Worm (Caenorhabditis elegans) whole organism, mixed stage, embryonic: ENCODE measurements around the gene wht-1.

Source experiments
- M03D4.4 ChIP-seq: sonication (generic microtip); optimal IDR thresholded peaks from 2 replicates; lab custom pipeline; 2017; ENCODE audit warnings: mild to moderate bottlenecking, missing genetic modification characterization, missing compliant biosample characterization
- bed-3 ChIP-seq: fragments of 200-800 bp; sonication (Bioruptor generic); optimal IDR thresholded peaks from 3 replicates; lab custom pipeline; 2018; ENCODE audit warnings: mild to moderate bottlenecking, missing genetic modification characterization, moderate library complexity, missing compliant biosample characterization
- blmp-1 ChIP-seq: fragments of 150-350 bp; optimal IDR thresholded peaks from 2 replicates; lab custom pipeline; 2014; ENCODE audit warnings: missing biosample characterization, missing genetic modification characterization
- ceh-39 ChIP-seq: fragments of 150-350 bp; optimal IDR thresholded peaks from 2 replicates; lab custom pipeline; 2014; ENCODE audit warnings: missing biosample characterization, missing genetic modification characterization
- ceh-43 ChIP-seq: fragments of 200-800 bp; sonication (Bioruptor generic); optimal IDR thresholded peaks from 2 replicates; lab custom pipeline; 2018; ENCODE audit warnings: mild to moderate bottlenecking, missing genetic modification characterization, moderate library complexity, missing compliant biosample characterization
- ceh-83 ChIP-seq: fragments of 200-800 bp; sonication (Bioruptor generic); optimal IDR thresholded peaks from 2 replicates; lab custom pipeline; 2018; ENCODE audit warnings: mild to moderate bottlenecking, missing genetic modification characterization, missing compliant biosample characterization
- ces-1 ChIP-seq: fragments of 150-350 bp; optimal IDR thresholded peaks from 2 replicates; lab custom pipeline; 2014; ENCODE audit warnings: missing biosample characterization, missing genetic modification reagents, missing genetic modification characterization
- cnd-1 ChIP-seq: fragments of 200-800 bp; sonication (Bioruptor generic); optimal IDR thresholded peaks from 2 replicates; lab custom pipeline; 2018; ENCODE audit warnings: mild to moderate bottlenecking, missing genetic modification characterization, missing compliant biosample characterization
- elt-3 ChIP-seq: fragments of 150-350 bp; optimal IDR thresholded peaks from 2 replicates; lab custom pipeline; 2014; ENCODE audit warnings: missing biosample characterization, missing genetic modification characterization
- flh-1 ChIP-seq: fragments of 200-800 bp; sonication (Bioruptor generic); optimal IDR thresholded peaks from 2 replicates; lab custom pipeline; 2018; ENCODE audit warnings: mild to moderate bottlenecking, missing genetic modification characterization, moderate library complexity, missing compliant biosample characterization
- ham-2 ChIP-seq: fragments of 200-800 bp; sonication (Bioruptor generic); optimal IDR thresholded peaks from 2 replicates; lab custom pipeline; 2018; ENCODE audit warnings: mild to moderate bottlenecking, missing genetic modification characterization, missing compliant biosample characterization
- hlh-1 ChIP-seq: fragments of 150-350 bp; optimal IDR thresholded peaks from 2 replicates; lab custom pipeline; 2014; ENCODE audit warnings: missing biosample characterization, missing genetic modification reagents, missing genetic modification characterization
- lin-13 ChIP-seq: fragments of 150-350 bp; optimal IDR thresholded peaks from 2 replicates; lab custom pipeline; 2014; ENCODE audit warnings: missing biosample characterization, missing genetic modification characterization
- lin-32 ChIP-seq: fragments of 200-800 bp; sonication (Bioruptor generic); optimal IDR thresholded peaks from 2 replicates; lab custom pipeline; 2018; ENCODE audit warnings: mild to moderate bottlenecking, missing genetic modification characterization, missing compliant biosample characterization
- lsy-2 ChIP-seq: fragments of 150-350 bp; optimal IDR thresholded peaks from 2 replicates; lab custom pipeline; 2014; ENCODE audit warnings: missing biosample characterization, missing genetic modification characterization
- mab-5 ChIP-seq: fragments of 150-350 bp; optimal IDR thresholded peaks from 2 replicates; lab custom pipeline; 2014; ENCODE audit warnings: missing biosample characterization, missing genetic modification characterization
- mls-2 ChIP-seq: sonication (generic microtip); optimal IDR thresholded peaks from 2 replicates; lab custom pipeline; 2016; ENCODE audit warnings: mild to moderate bottlenecking, missing genetic modification characterization, moderate library complexity, missing compliant biosample characterization
- nhr-12 ChIP-seq: fragments of 150-350 bp; optimal IDR thresholded peaks from 2 replicates; lab custom pipeline; 2014; ENCODE audit warnings: missing biosample characterization, missing genetic modification characterization
- nhr-2 ChIP-seq: fragments of 150-350 bp; optimal IDR thresholded peaks from 2 replicates; lab custom pipeline; 2014; ENCODE audit warnings: missing biosample characterization, missing genetic modification characterization
- nhr-237 ChIP-seq: fragments of 150-350 bp; optimal IDR thresholded peaks from 2 replicates; lab custom pipeline; 2014; ENCODE audit warnings: missing biosample characterization, missing genetic modification characterization
- nhr-28 ChIP-seq: fragments of 150-350 bp; optimal IDR thresholded peaks from 2 replicates; lab custom pipeline; 2014; ENCODE audit warnings: missing biosample characterization, missing genetic modification characterization
- nhr-76 ChIP-seq: sonication (generic microtip); optimal IDR thresholded peaks from 2 replicates; lab custom pipeline; 2017; ENCODE audit warnings: missing biosample characterization, missing genetic modification characterization
- pha-4 ChIP-seq: fragments of 150-350 bp; optimal IDR thresholded peaks from 2 replicates; lab custom pipeline; 2018; ENCODE audit warnings: missing biosample characterization, missing genetic modification reagents, missing genetic modification characterization
- sem-2 ChIP-seq: fragments of 200-800 bp; sonication (Bioruptor generic); optimal IDR thresholded peaks from 2 replicates; lab custom pipeline; 2018; ENCODE audit warnings: mild to moderate bottlenecking, missing genetic modification characterization, missing compliant biosample characterization
- snpc-4 ChIP-seq: fragments of 150-350 bp; optimal IDR thresholded peaks from 2 replicates; lab custom pipeline; 2014; ENCODE audit warnings: missing biosample characterization, missing genetic modification characterization
- sptf-1 ChIP-seq: sonication (generic microtip); optimal IDR thresholded peaks from 2 replicates; lab custom pipeline; 2017; ENCODE audit warnings: mild to moderate bottlenecking, missing genetic modification characterization, moderate library complexity, missing compliant biosample characterization
- tbx-8 ChIP-seq: fragments of 200-800 bp; sonication (Bioruptor generic); optimal IDR thresholded peaks from 2 replicates; lab custom pipeline; 2018; ENCODE audit warnings: mild to moderate bottlenecking, missing genetic modification characterization, moderate library complexity, missing compliant biosample characterization
- unc-120 ChIP-seq: sonication (generic microtip); optimal IDR thresholded peaks from 2 replicates; lab custom pipeline; 2017; ENCODE audit warnings: missing genetic modification characterization, missing compliant biosample characterization; ENCODE audit not compliant: poor library complexity, severe bottlenecking
- unc-39 ChIP-seq: fragments of 150-350 bp; optimal IDR thresholded peaks from 2 replicates; lab custom pipeline; 2014; ENCODE audit warnings: missing biosample characterization, missing genetic modification characterization
- unc-62 ChIP-seq: fragments of 150-350 bp; optimal IDR thresholded peaks from 2 replicates; lab custom pipeline; 2014; ENCODE audit warnings: missing biosample characterization, missing genetic modification reagents, missing genetic modification characterization
- zip-8 ChIP-seq: fragments of 150-350 bp; optimal IDR thresholded peaks from 2 replicates; lab custom pipeline; 2014; ENCODE audit warnings: missing biosample characterization, missing genetic modification characterization
- ztf-11 ChIP-seq: fragments of 150-350 bp; optimal IDR thresholded peaks from 2 replicates; lab custom pipeline; 2014; ENCODE audit warnings: missing biosample characterization, missing genetic modification characterization

The wht-1 gene

ce11 chrIII:6078917-6079316, 8.6 kb downstream of the wht-1 start:
- TF ChIP-seq M03D4.4 (tag; lab: Kevin White, UChicago) (peak; percentile 41), hlh-1 (tag; lab: Kevin White, UChicago) (peak; percentile 94), ces-1 (peak; percentile 31), mls-2 (no peak), unc-62 (peak; percentile 68), cnd-1 (tag; lab: Kevin White, UChicago) (peak; percentile 44), lin-32 (GFP tag; lab: Kevin White, UChicago) (peak; percentile 41), nhr-2 (peak; percentile 33), lsy-2 (tag; lab: Kevin White, UChicago) (no peak)

DNA sequence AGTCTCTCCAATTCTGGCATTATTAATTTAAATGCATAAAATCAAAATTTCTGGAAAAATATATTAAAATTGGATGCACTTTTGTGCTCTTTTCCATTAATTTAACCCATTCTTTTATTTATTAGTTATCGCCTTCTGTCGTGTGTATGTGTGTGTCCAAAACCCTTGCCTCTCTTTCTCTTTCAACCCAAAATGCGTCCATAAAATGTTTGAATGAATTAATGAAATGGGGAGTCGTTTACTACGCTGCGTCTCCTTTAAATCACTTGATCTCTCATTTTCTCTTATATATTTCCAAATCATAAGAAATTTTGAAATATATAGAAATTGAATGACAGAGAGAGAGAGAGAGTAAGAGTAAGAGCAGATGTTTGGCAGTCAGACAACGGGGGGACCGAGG, 9.6 kb downstream of the wht-1 start:
- TF ChIP-seq ces-1 = peak; percentile 91
- peak; percentile 11 for TF ChIP-seq mab-5 (tag; lab: Kevin White, UChicago)
- no peak for TF ChIP-seq ztf-11 (tag; lab: Kevin White, UChicago)
- TF ChIP-seq, all 35 proteins: peak for 2

DNA sequence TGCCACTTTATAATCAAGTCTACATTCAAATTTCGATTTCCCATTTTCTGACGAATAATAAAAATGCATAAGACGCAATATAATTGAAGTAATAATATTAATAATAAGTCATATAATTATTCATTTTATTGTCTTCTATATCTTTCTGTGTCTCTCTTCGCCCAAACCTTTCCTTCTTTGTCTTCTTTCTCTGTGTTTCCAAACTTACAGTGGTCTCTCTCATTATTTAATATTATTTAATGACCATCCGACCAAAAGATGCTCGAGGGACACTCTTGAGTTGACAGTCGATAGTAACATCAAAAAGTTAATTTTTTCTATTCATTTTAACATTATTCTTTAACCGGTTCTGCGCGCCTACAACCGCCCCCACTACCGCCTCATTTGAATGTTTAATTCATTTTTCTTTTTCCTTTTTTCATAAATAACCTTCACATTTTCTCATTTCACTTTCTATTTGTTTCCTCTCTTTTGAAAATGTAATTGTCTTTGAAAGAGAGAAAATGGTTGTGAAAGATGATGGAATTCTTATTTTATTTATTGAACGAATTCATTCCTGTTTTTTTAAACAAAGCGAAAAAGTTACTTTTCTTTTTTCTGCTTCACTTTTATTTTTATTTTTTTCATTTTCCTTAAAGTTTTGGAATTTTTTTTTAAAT, 13.8 kb downstream of the wht-1 start:
- TF ChIP-seq ces-1 (peak; percentile 91), nhr-237 (tag; lab: Kevin White, UChicago) (peak; percentile 4), bed-3 (GFP tag; lab: Kevin White, UChicago) (no peak), M03D4.4 (tag; lab: Kevin White, UChicago) (no peak), ceh-83 (no peak), blmp-1 (tag; lab: Kevin White, UChicago) (peak; percentile 1)

ce11 chrIII:6072937-6073336, 14.6 kb downstream of the wht-1 start:
- peak; percentile 89 for TF ChIP-seq ces-1
- no peak for TF ChIP-seq lin-32 (GFP tag; lab: Kevin White, UChicago)

- no peak for TF ChIP-seq snpc-4
These were observed 20.0 kb downstream of the wht-1 start, which contains the start of gene mapk-15 for ce11 chrIII:6067557-6067956. Gene mapk-15 (plus strand): TSS chrIII:6067857.

DNA sequence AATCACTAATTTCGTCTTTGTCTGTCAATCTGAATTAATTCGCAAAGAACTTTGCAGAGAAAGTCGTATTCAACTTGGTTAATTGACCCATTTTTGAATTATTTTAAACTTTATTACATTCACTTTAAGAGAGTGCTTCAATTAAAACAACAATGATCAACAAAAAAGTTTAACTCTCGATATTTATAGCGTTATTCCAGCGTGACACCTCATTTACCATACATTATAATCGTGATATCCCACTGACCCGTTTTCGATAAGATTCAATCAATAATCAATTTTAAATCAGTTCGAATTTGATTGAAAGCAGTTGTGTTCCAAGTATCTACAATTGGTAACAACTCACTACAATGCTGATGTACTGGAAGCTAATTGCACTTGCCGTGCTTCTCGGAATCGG, 30.8 kb downstream of the wht-1 start, which contains the start of gene clc-10:
Gene clc-10 (plus strand): TSS at position 301 of the 400 bp plus-strand sequence.
- no peak for TF ChIP-seq hlh-1 (tag; lab: Kevin White, UChicago)
- no peak for TF ChIP-seq nhr-76 (tag; lab: Kevin White, UChicago)
- no peak for TF ChIP-seq nhr-2
- no peak for TF ChIP-seq nhr-28
- TF ChIP-seq zip-8 (tag; lab: Kevin White, UChicago) = no peak
- TF ChIP-seq nhr-12 = no peak
- TF ChIP-seq lsy-2 (tag; lab: Kevin White, UChicago) = no peak
- TF ChIP-seq snpc-4 = no peak
- TF ChIP-seq ceh-83 = no peak
- no peak for TF ChIP-seq elt-3 (tag; lab: Kevin White, UChicago)

DNA sequence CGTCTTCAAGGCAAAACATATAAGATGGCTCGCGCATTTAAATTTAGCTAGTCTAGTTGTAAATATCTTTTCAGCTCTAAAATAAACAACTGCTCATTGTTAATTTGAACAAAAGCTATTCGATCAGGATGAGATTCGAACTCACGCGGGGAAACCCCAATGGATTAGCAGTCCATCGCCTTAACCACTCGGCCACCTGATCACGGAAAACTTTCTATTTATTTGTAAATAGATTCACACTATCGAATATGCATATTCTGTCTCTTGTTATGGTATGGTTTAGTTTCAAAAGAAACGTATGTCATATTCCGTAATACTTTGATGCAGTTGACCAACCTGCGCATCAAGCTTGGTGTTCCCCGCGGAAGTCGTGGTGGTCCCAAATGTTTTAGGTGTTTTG, 31.4 kb downstream of the wht-1 start:
- TF ChIP-seq zip-8 (tag; lab: Kevin White, UChicago) = no peak
- no peak for TF ChIP-seq ceh-83
- no peak for TF ChIP-seq M03D4.4 (tag; lab: Kevin White, UChicago)
- TF ChIP-seq ham-2 (GFP tag; lab: Kevin White, UChicago) = no peak
- TF ChIP-seq blmp-1 (tag; lab: Kevin White, UChicago) = no peak
- TF ChIP-seq lsy-2 (tag; lab: Kevin White, UChicago) = no peak
- no peak for TF ChIP-seq mls-2
- TF ChIP-seq bed-3 (GFP tag; lab: Kevin White, UChicago) = no peak
- TF ChIP-seq tbx-8 (GFP tag; lab: Kevin White, UChicago) = no peak
- no peak for TF ChIP-seq pha-4 (tag; lab: Kevin White, UChicago)
- no peak for TF ChIP-seq sptf-1 (tag; lab: Kevin White, UChicago)

DNA sequence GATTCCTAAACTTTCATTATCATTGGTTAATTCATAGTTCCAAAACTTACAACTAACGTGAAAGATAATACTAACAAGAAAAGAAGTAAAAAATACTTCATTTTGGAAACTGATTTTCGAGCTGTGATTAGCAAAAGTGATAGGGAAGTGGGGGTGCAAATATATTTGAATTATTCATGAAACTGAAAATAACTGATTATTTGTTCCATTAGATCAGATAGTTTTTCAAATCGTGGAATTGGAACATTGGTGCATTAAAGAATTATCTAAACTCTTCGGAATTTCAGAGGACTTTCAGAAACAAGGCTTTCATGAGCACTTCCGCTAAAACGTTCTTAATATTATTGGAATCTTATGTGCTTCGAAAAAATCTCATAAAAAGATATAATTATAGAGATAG, 31.8 kb downstream of the wht-1 start, which contains the start of gene F40H6.5:
Gene F40H6.5 (minus strand): TSS at position 101 of the 400 bp plus-strand sequence.
- TF ChIP-seq nhr-2 (no peak), flh-1 (no peak), ham-2 (GFP tag; lab: Kevin White, UChicago) (no peak), ceh-43 (GFP tag; lab: Kevin White, UChicago) (no peak), sem-2 (no peak), unc-39 (tag; lab: Kevin White, UChicago) (no peak), elt-3 (tag; lab: Kevin White, UChicago) (no peak), lin-13 (tag; lab: Kevin White, UChicago) (no peak), lin-32 (GFP tag; lab: Kevin White, UChicago) (no peak), zip-8 (tag; lab: Kevin White, UChicago) (no peak), ceh-83 (no peak), bed-3 (GFP tag; lab: Kevin White, UChicago) (no peak), M03D4.4 (tag; lab: Kevin White, UChicago) (no peak), ceh-39 (tag; lab: Kevin White, UChicago) (no peak), hlh-1 (tag; lab: Kevin White, UChicago) (no peak), cnd-1 (tag; lab: Kevin White, UChicago) (no peak), snpc-4 (no peak), unc-120 (tag; lab: Kevin White, UChicago) (no peak)
